Worm (Caenorhabditis elegans): Measurements from ENCODE around the gene Y69A2AR.46.
A peak's percentile ranks its signal among the peaks of the same experiment; 100 is the strongest.

The Y69A2AR.46 gene

DNA sequence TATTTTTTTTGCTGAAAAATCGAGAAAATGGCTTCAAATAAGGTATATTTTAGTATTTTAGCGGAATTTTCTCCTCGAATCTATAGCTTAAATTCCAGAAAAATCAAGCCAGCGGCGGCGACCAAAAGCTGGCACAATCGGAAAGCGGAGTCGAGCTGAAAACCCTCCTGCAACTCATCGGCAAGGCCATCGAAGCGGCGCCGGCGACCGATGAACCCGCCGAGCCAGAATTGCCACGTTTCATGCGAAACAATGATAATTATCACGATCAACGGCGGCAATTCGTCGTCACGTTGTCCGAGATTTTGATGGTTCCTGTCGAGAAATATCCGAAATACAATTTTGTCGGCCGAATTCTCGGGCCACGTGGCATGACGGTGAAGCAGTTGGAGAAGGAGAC, 49.0 kb downstream of the Y69A2AR.46 start, which contains the start of gene Y69A2AR.32:
Gene Y69A2AR.32, plus strand, starts transcription at position 28 of the 400 bp plus-strand sequence.
- TF ChIP-seq fos-1 (tag; optimal IDR thresholded peaks at IDR 0.05) = no peak
- TF ChIP-seq set-16 (GFP tag; IDR thresholded peaks at IDR 0.05) = peak; percentile 78
- no peak for TF ChIP-seq Y5F2A.4 (GFP tag; optimal IDR thresholded peaks at IDR 0.05)
- TF ChIP-seq T20F7.1 (GFP tag; optimal IDR thresholded peaks at IDR 0.05) = no peak
- no peak for TF ChIP-seq zip-11 (GFP tag; IDR thresholded peaks at IDR 0.05)
- TF ChIP-seq egl-43 (GFP tag; IDR thresholded peaks at IDR 0.05) = peak; percentile 26; the same call in 1 of the 2 replicates
- TF ChIP-seq ctbp-1 (GFP tag; IDR thresholded peaks at IDR 0.05) = no peak

DNA sequence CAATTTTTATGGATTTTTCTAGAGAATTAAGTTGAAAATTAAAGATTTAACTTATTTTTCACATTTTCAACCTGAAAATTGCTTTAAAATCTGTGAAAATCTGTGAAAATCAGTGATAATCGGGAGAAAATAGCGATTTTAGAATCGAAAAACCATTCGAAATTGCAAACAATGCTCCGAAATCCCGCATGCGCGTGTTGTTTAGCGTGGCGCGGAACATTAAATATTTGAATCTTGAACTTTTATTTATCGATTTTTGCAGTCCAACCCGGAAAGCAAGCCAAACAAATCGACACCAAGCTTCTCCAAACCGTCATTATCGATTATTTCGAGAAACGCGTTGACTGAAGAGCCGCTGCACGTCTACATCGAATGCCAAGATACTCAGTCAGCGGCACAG, 49.5 kb downstream of the Y69A2AR.46 start:
- TF ChIP-seq nhr-11 (tag; optimal IDR thresholded peaks at IDR 0.05) (no peak), spr-3 (GFP tag; optimal IDR thresholded peaks at IDR 0.05) (no peak), daf-8 (GFP tag; IDR thresholded peaks at IDR 0.05) (no peak), nhr-25 (tag; optimal IDR thresholded peaks at IDR 0.05; ENCODE audit: borderline replicate concordance, insufficient read depth) (no peak), lin-29 (GFP tag; IDR thresholded peaks at IDR 0.05) (no peak), lin-38 (GFP tag; IDR thresholded peaks at IDR 0.05) (no peak), T20F7.1 (GFP tag; optimal IDR thresholded peaks at IDR 0.05) (peak; percentile 45), ceh-28 (tag; optimal IDR thresholded peaks at IDR 0.05) (peak; percentile 29), Y48G9A.11 (GFP tag; IDR thresholded peaks at IDR 0.05) (peak; percentile 94), egl-27 (tag; optimal IDR thresholded peaks at IDR 0.05) (no peak)
